Worm (Caenorhabditis elegans): Measurements from ENCODE around the gene F33H12.1.

ce11 chrII:2631169-2631568 lies 30.9 kb downstream of the F33H12.1 start, which contains the start of gene D2062.1:
- TF ChIP-seq pqm-1 (tag; optimal IDR thresholded peaks at IDR 0.05) (no peak), ztf-11 (tag; optimal IDR thresholded peaks at IDR 0.05) (no peak), sptf-1 (tag; optimal IDR thresholded peaks at IDR 0.05) (no peak), nhr-237 (tag; optimal IDR thresholded peaks at IDR 0.05) (no peak), aha-1 (tag; optimal IDR thresholded peaks at IDR 0.05) (no peak), unc-62 (GFP tag; optimal IDR thresholded peaks at IDR 0.05) (no peak), dsc-1 (tag; optimal IDR thresholded peaks at IDR 0.05) (no peak), fkh-8 (tag; optimal IDR thresholded peaks at IDR 0.05) (no peak), nhr-11 (tag; optimal IDR thresholded peaks at IDR 0.05) (no peak), alr-1 (tag; optimal IDR thresholded peaks at IDR 0.05; ENCODE audit: borderline replicate concordance) (no peak), nhr-84 (tag; optimal IDR thresholded peaks at IDR 0.05) (no peak)

Data from whole organism, L1 larva.